Worm (Caenorhabditis elegans): Measurements from ENCODE around the gene best-17.
"Not testable (repeated sequence)": the region's sequence is repeated elsewhere in the genome, so short reads cannot be mapped to it uniquely, and the experiment has no call there.

ce11 chrIII:628942-629341 lies 19.5 kb upstream of the best-17 start:
- TF ChIP-seq tbx-37 (GFP tag; conservative IDR thresholded peaks at IDR 0.05) (peak; percentile 47), pes-1 (GFP tag; IDR thresholded peaks at IDR 0.05) (peak; percentile 62; the same call in 1 of the 2 replicates), scrt-1 (GFP tag; IDR thresholded peaks at IDR 0.05) (peak; percentile 75)
- not testable (repeated sequence) for TF ChIP-seq sea-1 (GFP tag; conservative IDR thresholded peaks at IDR 0.05); aly-1 (tag; optimal IDR thresholded peaks at IDR 0.05); hmbx-1 (tag; optimal IDR thresholded peaks at IDR 0.05); ama-1 (optimal IDR thresholded peaks at IDR 0.05); F13C5.2 (tag; optimal IDR thresholded peaks at IDR 0.05)

Measured in whole organism, early embryonic.